Worm (Caenorhabditis elegans) whole organism, mixed stage, embryonic: ENCODE results near the gene C37C3.17.

Experiments
- ceh-43 ChIP-seq: fragments of 200-800 bp; sonication (Bioruptor generic); optimal IDR thresholded peaks from 2 replicates; lab custom pipeline; 2018; ENCODE audit warnings: mild to moderate bottlenecking, missing genetic modification characterization, moderate library complexity, missing compliant biosample characterization
- ceh-83 ChIP-seq: fragments of 200-800 bp; sonication (Bioruptor generic); optimal IDR thresholded peaks from 2 replicates; lab custom pipeline; 2018; ENCODE audit warnings: mild to moderate bottlenecking, missing genetic modification characterization, missing compliant biosample characterization
- ces-1 ChIP-seq: fragments of 150-350 bp; optimal IDR thresholded peaks from 2 replicates; lab custom pipeline; 2014; ENCODE audit warnings: missing biosample characterization, missing genetic modification reagents, missing genetic modification characterization
- cnd-1 ChIP-seq: fragments of 200-800 bp; sonication (Bioruptor generic); optimal IDR thresholded peaks from 2 replicates; lab custom pipeline; 2018; ENCODE audit warnings: mild to moderate bottlenecking, missing genetic modification characterization, missing compliant biosample characterization
- drap-1 ChIP-seq: fragments of 200-800 bp; sonication (Bioruptor generic); optimal IDR thresholded peaks from 3 replicates; lab custom pipeline; 2018; ENCODE audit warnings: mild to moderate bottlenecking, missing genetic modification characterization, missing compliant biosample characterization
- elt-1 ChIP-seq: sonication (generic microtip); optimal IDR thresholded peaks from 2 replicates; lab custom pipeline; 2017; ENCODE audit warnings: missing genetic modification characterization, mild to moderate bottlenecking, missing compliant biosample characterization, antibody characterized with exemption, moderate library complexity, borderline replicate concordance; ENCODE audit not compliant: insufficient read depth
- elt-3 ChIP-seq: fragments of 150-350 bp; optimal IDR thresholded peaks from 2 replicates; lab custom pipeline; 2014; ENCODE audit warnings: missing biosample characterization, missing genetic modification characterization
- ham-2 ChIP-seq: fragments of 200-800 bp; sonication (Bioruptor generic); optimal IDR thresholded peaks from 2 replicates; lab custom pipeline; 2018; ENCODE audit warnings: mild to moderate bottlenecking, missing genetic modification characterization, missing compliant biosample characterization
- hlh-1 ChIP-seq: fragments of 150-350 bp; optimal IDR thresholded peaks from 2 replicates; lab custom pipeline; 2014; ENCODE audit warnings: missing biosample characterization, missing genetic modification reagents, missing genetic modification characterization
- lin-13 ChIP-seq: fragments of 150-350 bp; optimal IDR thresholded peaks from 2 replicates; lab custom pipeline; 2014; ENCODE audit warnings: missing biosample characterization, missing genetic modification characterization
- lsy-2 ChIP-seq: fragments of 150-350 bp; optimal IDR thresholded peaks from 2 replicates; lab custom pipeline; 2014; ENCODE audit warnings: missing biosample characterization, missing genetic modification characterization
- mep-1 ChIP-seq: fragments of 150-350 bp; optimal IDR thresholded peaks from 2 replicates; lab custom pipeline; 2017; ENCODE audit warnings: missing biosample characterization, missing genetic modification reagents, missing genetic modification characterization, inconsistent platforms
- nhr-12 ChIP-seq: fragments of 150-350 bp; optimal IDR thresholded peaks from 2 replicates; lab custom pipeline; 2014; ENCODE audit warnings: missing biosample characterization, missing genetic modification characterization
- nhr-2 ChIP-seq: fragments of 150-350 bp; optimal IDR thresholded peaks from 2 replicates; lab custom pipeline; 2014; ENCODE audit warnings: missing biosample characterization, missing genetic modification characterization
- nhr-237 ChIP-seq: fragments of 150-350 bp; optimal IDR thresholded peaks from 2 replicates; lab custom pipeline; 2014; ENCODE audit warnings: missing biosample characterization, missing genetic modification characterization
- nhr-28 ChIP-seq: fragments of 150-350 bp; optimal IDR thresholded peaks from 2 replicates; lab custom pipeline; 2014; ENCODE audit warnings: missing biosample characterization, missing genetic modification characterization
- pha-4 ChIP-seq: fragments of 150-350 bp; optimal IDR thresholded peaks from 2 replicates; lab custom pipeline; 2018; ENCODE audit warnings: missing biosample characterization, missing genetic modification reagents, missing genetic modification characterization
- sem-2 ChIP-seq: fragments of 200-800 bp; sonication (Bioruptor generic); optimal IDR thresholded peaks from 2 replicates; lab custom pipeline; 2018; ENCODE audit warnings: mild to moderate bottlenecking, missing genetic modification characterization, missing compliant biosample characterization
- snpc-4 ChIP-seq: fragments of 150-350 bp; optimal IDR thresholded peaks from 2 replicates; lab custom pipeline; 2014; ENCODE audit warnings: missing biosample characterization, missing genetic modification characterization
- sptf-1 ChIP-seq: sonication (generic microtip); optimal IDR thresholded peaks from 2 replicates; lab custom pipeline; 2017; ENCODE audit warnings: mild to moderate bottlenecking, missing genetic modification characterization, moderate library complexity, missing compliant biosample characterization
- tbx-8 ChIP-seq: fragments of 200-800 bp; sonication (Bioruptor generic); optimal IDR thresholded peaks from 2 replicates; lab custom pipeline; 2018; ENCODE audit warnings: mild to moderate bottlenecking, missing genetic modification characterization, moderate library complexity, missing compliant biosample characterization
- unc-120 ChIP-seq: sonication (generic microtip); optimal IDR thresholded peaks from 2 replicates; lab custom pipeline; 2017; ENCODE audit warnings: missing genetic modification characterization, missing compliant biosample characterization; ENCODE audit not compliant: poor library complexity, severe bottlenecking
- unc-39 ChIP-seq: fragments of 150-350 bp; optimal IDR thresholded peaks from 2 replicates; lab custom pipeline; 2014; ENCODE audit warnings: missing biosample characterization, missing genetic modification characterization
- unc-62 ChIP-seq: fragments of 150-350 bp; optimal IDR thresholded peaks from 2 replicates; lab custom pipeline; 2014; ENCODE audit warnings: missing biosample characterization, missing genetic modification reagents, missing genetic modification characterization
- zip-8 ChIP-seq: fragments of 150-350 bp; optimal IDR thresholded peaks from 2 replicates; lab custom pipeline; 2014; ENCODE audit warnings: missing biosample characterization, missing genetic modification characterization
- ztf-11 ChIP-seq: fragments of 150-350 bp; optimal IDR thresholded peaks from 2 replicates; lab custom pipeline; 2014; ENCODE audit warnings: missing biosample characterization, missing genetic modification characterization

Gene C37C3.17

ce11 chrV:7853900-7854299 lies 7.8 kb downstream of the C37C3.17 start:
- TF ChIP-seq mep-1 (tag; lab: Kevin White, UChicago) (peak; percentile 27), ham-2 (GFP tag; lab: Kevin White, UChicago) (no peak), snpc-4 (no peak), ces-1 (GFP tag; lab: Kevin White, UChicago) (peak; percentile 11)

DNA sequence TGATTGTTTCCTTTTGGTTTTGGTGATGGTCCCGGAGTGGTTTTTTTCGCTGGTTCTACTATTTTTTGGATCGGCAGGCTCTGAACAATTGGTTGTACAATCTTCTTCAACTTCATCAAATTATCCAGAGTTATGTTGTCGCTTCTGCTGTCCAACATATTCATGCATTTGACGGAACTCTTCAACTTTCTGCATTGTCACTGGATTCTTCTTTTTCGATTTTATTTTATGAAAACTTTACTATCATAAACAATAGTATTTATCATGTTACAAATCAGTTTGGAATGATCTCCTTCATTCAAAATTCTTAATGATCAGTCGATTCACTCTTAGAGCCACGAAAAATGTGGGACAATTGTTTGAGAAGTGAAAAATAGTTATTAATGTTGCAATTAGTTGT lies 9.6 kb downstream of the C37C3.17 start:
- no peak for TF ChIP-seq pha-4 (tag; lab: Kevin White, UChicago)
- no peak for TF ChIP-seq nhr-28 (tag; lab: Kevin White, UChicago)
- TF ChIP-seq ceh-43 = no peak
- no peak for TF ChIP-seq snpc-4
- TF ChIP-seq sptf-1 (tag; lab: Kevin White, UChicago) = no peak
- no peak for TF ChIP-seq zip-8 (tag; lab: Kevin White, UChicago)
- TF ChIP-seq unc-120 (tag; lab: Kevin White, UChicago) = no peak
- no peak for TF ChIP-seq unc-62 (GFP tag; lab: Kevin White, UChicago)
- no peak for TF ChIP-seq nhr-2 (tag; lab: Kevin White, UChicago)
- no peak for TF ChIP-seq drap-1
- TF ChIP-seq nhr-237 (tag; lab: Kevin White, UChicago) = no peak
- no peak for TF ChIP-seq tbx-8 (GFP tag; lab: Kevin White, UChicago)
- no peak for TF ChIP-seq cnd-1
- TF ChIP-seq elt-1 (tag; lab: Kevin White, UChicago) = no peak
- no peak for TF ChIP-seq ceh-83 (GFP tag; lab: Kevin White, UChicago)
- TF ChIP-seq sem-2 (GFP tag; lab: Kevin White, UChicago) = no peak
- TF ChIP-seq nhr-12 (tag; lab: Kevin White, UChicago) = no peak

DNA sequence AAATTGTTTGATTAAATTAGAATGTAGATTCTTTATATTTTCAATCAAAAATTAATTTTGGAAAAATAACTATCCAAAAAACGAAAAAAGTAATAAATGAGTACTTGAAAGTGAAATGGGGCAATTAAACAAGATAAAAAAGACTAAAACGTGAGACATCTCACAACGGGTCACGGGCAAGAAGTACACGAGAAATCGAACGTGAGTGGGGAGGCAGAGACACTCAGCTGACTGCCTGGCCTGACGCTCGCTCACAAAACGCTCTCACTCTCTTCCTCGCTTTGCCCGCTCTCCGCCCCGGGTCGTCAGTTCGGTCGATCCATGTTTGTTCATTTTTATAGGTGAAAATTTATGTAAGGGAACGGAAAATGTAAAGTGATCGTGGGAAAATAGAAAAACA lies 13.4 kb downstream of the C37C3.17 start:
- peak; percentile 56 for TF ChIP-seq sptf-1 (tag; lab: Kevin White, UChicago)
- TF ChIP-seq lsy-2 (tag; lab: Kevin White, UChicago) = no peak

DNA sequence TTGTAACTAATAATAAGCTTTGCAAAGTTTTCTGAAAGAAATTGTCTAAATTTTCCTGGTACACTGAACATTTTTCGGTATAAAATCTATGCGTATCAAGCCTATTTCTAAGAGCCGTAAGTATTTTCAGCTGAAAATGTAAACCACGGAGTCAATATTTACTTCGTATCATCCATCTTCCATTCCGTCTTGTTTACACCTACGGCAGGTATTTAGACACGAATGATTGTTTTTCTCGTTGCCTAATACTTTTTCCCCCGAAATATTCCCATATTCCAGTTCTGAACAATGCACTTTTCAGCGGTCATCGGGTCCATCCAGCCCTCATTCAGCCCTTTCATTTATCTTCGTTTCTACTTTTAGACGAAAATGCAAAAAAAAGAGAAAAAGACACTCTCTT lies 14.0 kb downstream of the C37C3.17 start:
- TF ChIP-seq pha-4 (tag; lab: Kevin White, UChicago) (peak; percentile 62), unc-120 (tag; lab: Kevin White, UChicago) (no peak)

DNA sequence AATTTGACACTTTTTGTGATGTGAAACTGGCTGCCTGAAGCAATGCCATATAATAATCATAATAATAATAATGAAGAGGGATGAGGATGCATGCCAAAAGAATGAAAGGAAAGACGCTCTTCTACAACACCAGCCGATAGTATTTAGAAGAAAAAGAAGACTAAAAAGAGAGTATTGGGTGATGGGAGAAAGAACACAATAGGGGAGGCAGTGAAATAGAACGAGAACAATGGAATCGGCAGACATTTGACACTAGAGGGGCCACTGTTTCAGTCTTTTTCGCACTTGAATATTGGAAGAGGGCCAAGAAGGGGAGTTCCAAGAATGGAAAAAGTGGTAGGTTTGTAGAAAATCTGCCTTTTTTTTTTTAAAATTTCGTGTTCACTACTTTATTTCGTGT lies 14.5 kb downstream of the C37C3.17 start, which contains the start of gene memo-1:
memo-1 (minus strand) TSS at position 2 of the 400 bp plus-strand sequence.
- TF ChIP-seq ham-2 (GFP tag; lab: Kevin White, UChicago) = no peak
- no peak for TF ChIP-seq hlh-1 (tag; lab: Kevin White, UChicago)
- TF ChIP-seq sptf-1 (tag; lab: Kevin White, UChicago) = no peak
- TF ChIP-seq zip-8 (tag; lab: Kevin White, UChicago) = no peak
- TF ChIP-seq ceh-83 (GFP tag; lab: Kevin White, UChicago) = no peak

DNA sequence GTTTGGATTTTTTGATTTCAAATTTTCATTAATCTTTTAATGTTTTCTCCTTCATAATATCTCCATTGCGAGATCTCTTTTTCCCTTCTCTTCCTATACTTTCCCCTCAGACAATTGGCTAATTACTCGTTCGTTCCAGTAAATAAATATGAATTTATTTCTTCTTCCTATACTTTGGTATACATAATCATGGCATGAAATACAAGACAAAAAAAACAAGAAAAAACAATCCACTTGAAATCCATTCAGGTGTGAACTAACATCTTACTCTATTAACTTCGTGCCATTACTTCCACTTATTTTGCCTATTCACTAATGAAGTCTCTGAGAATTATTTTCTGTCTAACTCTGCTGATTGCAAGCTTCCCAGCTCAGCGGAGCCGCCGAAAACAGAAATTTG lies 19.5 kb downstream of the C37C3.17 start, which contains the start of gene grd-8:
grd-8 (plus strand) TSS at position 301 of the 400 bp plus-strand sequence.
- TF ChIP-seq nhr-28 (tag; lab: Kevin White, UChicago) (no peak), nhr-237 (tag; lab: Kevin White, UChicago) (no peak), unc-39 (tag; lab: Kevin White, UChicago) (no peak), mep-1 (tag; lab: Kevin White, UChicago) (no peak)

DNA sequence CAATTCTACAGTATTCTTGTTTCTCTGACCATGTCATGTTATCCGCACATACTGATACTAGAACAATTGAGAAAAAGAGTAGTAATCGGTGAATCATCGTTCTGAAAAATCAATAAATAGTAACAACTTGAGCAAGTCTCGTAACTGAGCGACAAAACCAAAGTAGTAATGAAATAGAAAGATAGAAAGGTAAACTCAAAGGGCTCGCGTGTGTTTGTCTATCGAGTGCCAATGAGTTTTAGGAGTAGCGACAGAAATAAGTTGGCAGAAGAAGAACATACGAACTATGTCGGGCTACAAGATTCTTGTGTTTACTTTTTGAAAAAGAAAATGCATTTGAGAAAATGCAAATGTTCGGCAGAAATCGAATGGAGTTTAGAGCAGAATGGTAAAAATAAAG lies 22.2 kb downstream of the C37C3.17 start, which contains the start of gene C37C3.12:
C37C3.12 (minus strand) TSS at position 101 of the 400 bp plus-strand sequence.
- TF ChIP-seq nhr-12 (tag; lab: Kevin White, UChicago) (no peak), cnd-1 (no peak)

ce11 chrV:7837809-7838208 lies 23.9 kb downstream of the C37C3.17 start, which contains the start of gene ttr-33:
TSS of gene ttr-33 (minus strand) at chrV:7837909.
- TF ChIP-seq elt-1 (tag; lab: Kevin White, UChicago) = no peak
- TF ChIP-seq sptf-1 (tag; lab: Kevin White, UChicago) = no peak
- no peak for TF ChIP-seq cnd-1
- no peak for TF ChIP-seq tbx-8 (GFP tag; lab: Kevin White, UChicago)
- TF ChIP-seq pha-4 (tag; lab: Kevin White, UChicago) = no peak
- TF ChIP-seq lsy-2 (tag; lab: Kevin White, UChicago) = no peak
- TF ChIP-seq hlh-1 (tag; lab: Kevin White, UChicago) = no peak
- no peak for TF ChIP-seq nhr-237 (tag; lab: Kevin White, UChicago)
- TF ChIP-seq elt-3 = no peak
- no peak for TF ChIP-seq ham-2 (GFP tag; lab: Kevin White, UChicago)
- TF ChIP-seq unc-120 (tag; lab: Kevin White, UChicago) = no peak
- no peak for TF ChIP-seq ztf-11 (tag; lab: Kevin White, UChicago)
- TF ChIP-seq lin-13 = no peak
- no peak for TF ChIP-seq sem-2 (GFP tag; lab: Kevin White, UChicago)
